Worm (Caenorhabditis elegans) whole organism, L2 larva: ENCODE measurements around the gene Y50D4A.6.
A peak's percentile ranks its signal among the peaks of the same experiment; 100 is the strongest.
"Not testable (repeated sequence)": the region's sequence is repeated elsewhere in the genome, so short reads cannot be mapped to it uniquely, and the experiment has no call there.

Experiments used
- C34F6.9 ChIP-seq: fragments of 150-350 bp; optimal IDR thresholded peaks from 2 replicates; lab custom pipeline; 2014; ENCODE audit warnings: missing biosample characterization, missing genetic modification characterization
- F13H6.1 ChIP-seq: sonication (generic microtip); optimal IDR thresholded peaks from 2 replicates; lab custom pipeline; 2016; ENCODE audit warnings: missing genetic modification characterization, missing compliant biosample characterization
- R02D3.7 ChIP-seq: fragments of 150-350 bp; optimal IDR thresholded peaks from 2 replicates; lab custom pipeline; 2014; ENCODE audit warnings: missing biosample characterization, missing genetic modification characterization
- ZK546.5 ChIP-seq: sonication (generic microtip); optimal IDR thresholded peaks from 2 replicates; lab custom pipeline; 2017; ENCODE audit warnings: missing biosample characterization, missing genetic modification characterization
- ama-1 ChIP-seq: fragments of 150-350 bp; optimal IDR thresholded peaks from 2 replicates; lab custom pipeline; 2018; ENCODE audit warnings: inconsistent platforms
- crh-2 ChIP-seq: sonication (generic microtip); optimal IDR thresholded peaks from 2 replicates; lab custom pipeline; 2017; ENCODE audit warnings: missing biosample characterization, missing genetic modification characterization
- egl-27 ChIP-seq: sonication (generic microtip); optimal IDR thresholded peaks from 3 replicates; lab custom pipeline; 2017; ENCODE audit warnings: missing biosample characterization, missing genetic modification reagents, missing genetic modification characterization
- elt-1 ChIP-seq: fragments of 150-350 bp; optimal IDR thresholded peaks from 2 replicates; lab custom pipeline; 2014; ENCODE audit warnings: missing biosample characterization, missing genetic modification characterization
- fos-1 ChIP-seq: fragments of 150-350 bp; optimal IDR thresholded peaks from 2 replicates; lab custom pipeline; 2014; ENCODE audit warnings: missing biosample characterization, missing genetic modification characterization
- gmeb-1 ChIP-seq: fragments of 150-350 bp; optimal IDR thresholded peaks from 2 replicates; lab custom pipeline; 2014; ENCODE audit warnings: missing biosample characterization, missing genetic modification characterization
- lin-13 ChIP-seq: fragments of 150-350 bp; optimal IDR thresholded peaks from 2 replicates; lab custom pipeline; 2014; ENCODE audit warnings: missing biosample characterization, missing genetic modification reagents, missing genetic modification characterization
- lsy-2 ChIP-seq, 2 experiments: fragments of 150-350 bp in 1 of 2; sonication (generic microtip) in 1 of 2; optimal IDR thresholded peaks; 2 replicates each; lab custom pipeline; 2014 to 2017; ENCODE audit warnings: missing biosample characterization in 2 of 2, missing genetic modification characterization in 2 of 2
- nhr-11 ChIP-seq: fragments of 150-350 bp; optimal IDR thresholded peaks from 2 replicates; lab custom pipeline; 2014; ENCODE audit warnings: missing biosample characterization, missing genetic modification characterization
- nhr-129 ChIP-seq: fragments of 150-350 bp; optimal IDR thresholded peaks from 2 replicates; lab custom pipeline; 2014; ENCODE audit warnings: missing biosample characterization, missing genetic modification characterization
- nhr-21 ChIP-seq: fragments of 150-350 bp; optimal IDR thresholded peaks from 2 replicates; lab custom pipeline; 2014; ENCODE audit warnings: missing biosample characterization, missing genetic modification characterization
- nhr-23 ChIP-seq: fragments of 150-350 bp; optimal IDR thresholded peaks from 2 replicates; lab custom pipeline; 2014; ENCODE audit warnings: missing biosample characterization, missing genetic modification reagents, missing genetic modification characterization
- nhr-237 ChIP-seq: fragments of 150-350 bp; optimal IDR thresholded peaks from 2 replicates; lab custom pipeline; 2014; ENCODE audit warnings: missing biosample characterization, missing genetic modification characterization
- nhr-25 ChIP-seq: fragments of 150-350 bp; sonication (generic microtip); optimal IDR thresholded peaks from 3 replicates; lab custom pipeline; 2014; ENCODE audit warnings: missing biosample characterization, missing genetic modification characterization
- nhr-6 ChIP-seq: fragments of 150-350 bp; optimal IDR thresholded peaks from 2 replicates; lab custom pipeline; 2014; ENCODE audit warnings: missing biosample characterization, missing genetic modification characterization
- nhr-77 ChIP-seq: fragments of 150-350 bp; optimal IDR thresholded peaks from 2 replicates; lab custom pipeline; 2014; ENCODE audit warnings: missing biosample characterization, missing genetic modification characterization
- peb-1 ChIP-seq: fragments of 150-350 bp; optimal IDR thresholded peaks from 2 replicates; lab custom pipeline; 2014; ENCODE audit warnings: missing biosample characterization, missing genetic modification characterization
- sem-4 ChIP-seq: fragments of 150-350 bp; optimal IDR thresholded peaks from 2 replicates; lab custom pipeline; 2014; ENCODE audit warnings: missing biosample characterization, missing genetic modification reagents, missing genetic modification characterization
- skn-1 ChIP-seq: sonication (generic microtip); optimal IDR thresholded peaks from 2 replicates; lab custom pipeline; 2017; ENCODE audit warnings: missing biosample characterization, missing genetic modification characterization
- sma-3 ChIP-seq: sonication (generic microtip); optimal IDR thresholded peaks from 2 replicates; lab custom pipeline; 2016; ENCODE audit warnings: missing genetic modification reagents, missing genetic modification characterization, missing compliant biosample characterization
- sma-9 ChIP-seq, 2 experiments: fragments of 150-350 bp in 1 of 2; sonication (generic microtip) in 1 of 2; optimal IDR thresholded peaks; 2 replicates each; lab custom pipeline; 2014 to 2016; ENCODE audit warnings: missing genetic modification characterization in 2 of 2, mild to moderate bottlenecking in 1 of 2, missing biosample characterization in 1 of 2, missing compliant biosample characterization in 1 of 2, missing genetic modification reagents in 1 of 2, moderate library complexity in 1 of 2
- snpc-4 ChIP-seq: fragments of 150-350 bp; optimal IDR thresholded peaks from 2 replicates; lab custom pipeline; 2014; ENCODE audit warnings: missing biosample characterization, missing genetic modification characterization
- unc-39 ChIP-seq: fragments of 150-350 bp; optimal IDR thresholded peaks from 2 replicates; lab custom pipeline; 2014; ENCODE audit warnings: missing biosample characterization, missing genetic modification characterization
- unc-55 ChIP-seq: fragments of 150-350 bp; sonication (generic microtip); optimal IDR thresholded peaks from 3 replicates; lab custom pipeline; 2014; ENCODE audit warnings: missing biosample characterization, missing genetic modification reagents, missing genetic modification characterization
- ztf-4 ChIP-seq: fragments of 150-350 bp; optimal IDR thresholded peaks from 2 replicates; lab custom pipeline; 2014; ENCODE audit warnings: missing biosample characterization, missing genetic modification characterization

Y50D4A.6 gene

ce11 chrV:1207589-1207988 lies 8.5 kb upstream of the Y50D4A.6 start, which contains the start of gene Y50D4A.1:
Y50D4A.1 (plus strand) TSS chrV:1207889.
- TF ChIP-seq nhr-23 (tag; lab: Kevin White, UChicago) (no peak), elt-1 (tag; lab: Kevin White, UChicago) (no peak), peb-1 (tag; lab: Kevin White, UChicago) (no peak), sma-3 (GFP tag; lab: Kevin White, UChicago) (no peak), skn-1 (tag; lab: Kevin White, UChicago) (no peak), egl-27 (tag; lab: Kevin White, UChicago) (no peak), nhr-237 (tag; lab: Kevin White, UChicago) (no peak), sma-9 (GFP tag; optimal IDR thresholded peaks at IDR 0.05; lab: Kevin White, UChicago) (no peak), sma-9 (tag; optimal IDR thresholded peaks at IDR 0.05; lab: Kevin White, UChicago) (no peak), ama-1 (no peak), nhr-25 (no peak), ZK546.5 (tag; lab: Kevin White, UChicago) (no peak), lin-13 (GFP tag; lab: Kevin White, UChicago) (no peak), fos-1 (tag; lab: Kevin White, UChicago) (no peak)

ce11 chrV:1206971-1207370 lies 7.9 kb upstream of the Y50D4A.6 start, which contains the start of gene Y50D4A.5:
Y50D4A.5 (plus strand) TSS chrV:1207307.
- TF ChIP-seq nhr-6 = no peak
- no peak for TF ChIP-seq unc-39 (tag; lab: Kevin White, UChicago)
- peak; percentile 54 for TF ChIP-seq gmeb-1 (tag; lab: Kevin White, UChicago)
- TF ChIP-seq sma-3 (GFP tag; lab: Kevin White, UChicago) = peak; percentile 26
- peak; percentile 38 for TF ChIP-seq C34F6.9 (tag; lab: Kevin White, UChicago)
- peak in 1 of 2 experiments; percentile 26 for TF ChIP-seq lsy-2 (tag; optimal IDR thresholded peaks at IDR 0.05; lab: Kevin White, UChicago)
- TF ChIP-seq R02D3.7 (tag; lab: Kevin White, UChicago) = no peak
- peak; percentile 2 for TF ChIP-seq unc-55 (GFP tag; lab: Kevin White, UChicago)

- TF ChIP-seq unc-55 (GFP tag; lab: Kevin White, UChicago) (peak; percentile 52), nhr-77 (tag; lab: Kevin White, UChicago) (no peak)
Observed at ce11 chrV:1201717-1202116, 2.6 kb upstream of the Y50D4A.6 start.

ce11 chrV:1197064-1197724 lies 1.9 kb downstream of the Y50D4A.6 start:
- TF ChIP-seq sma-9 (GFP tag; optimal IDR thresholded peaks at IDR 0.05; lab: Kevin White, UChicago) (peak; percentile 8), gmeb-1 (tag; lab: Kevin White, UChicago) (peak; percentile 65), unc-55 (GFP tag; lab: Kevin White, UChicago) (peak; percentile 66), C34F6.9 (tag; lab: Kevin White, UChicago) (peak; percentile 42), lin-13 (GFP tag; lab: Kevin White, UChicago) (peak; percentile 49), crh-2 (tag; lab: Kevin White, UChicago) (peak; percentile 22), F13H6.1 (tag; lab: Kevin White, UChicago) (peak; percentile 49), sma-3 (GFP tag; lab: Kevin White, UChicago) (peak; percentile 55), nhr-129 (tag; lab: Kevin White, UChicago) (peak; percentile 38), lsy-2 (tag; optimal IDR thresholded peaks at IDR 0.05; lab: Kevin White, UChicago) (peak in 1 of 2 experiments; percentile 47)
- TF ChIP-seq sma-9 (tag; optimal IDR thresholded peaks at IDR 0.05; lab: Kevin White, UChicago) = not testable (repeated sequence)

ce11 chrV:1195995-1196394 lies 3.1 kb downstream of the Y50D4A.6 start, which contains the start of the genes wrb-1 and Y50D4A.4:
wrb-1 (plus strand) TSS chrV:1196072.
Y50D4A.4 (minus strand) TSS chrV:1196127.
- TF ChIP-seq F13H6.1 (tag; lab: Kevin White, UChicago) (peak; percentile 15), nhr-237 (tag; lab: Kevin White, UChicago) (no peak), snpc-4 (peak; percentile 24), nhr-25 (peak; percentile 51), fos-1 (tag; lab: Kevin White, UChicago) (peak; percentile 18), gmeb-1 (tag; lab: Kevin White, UChicago) (peak; percentile 83), nhr-11 (no peak), nhr-21 (tag; lab: Kevin White, UChicago) (peak; percentile 55), C34F6.9 (tag; lab: Kevin White, UChicago) (peak; percentile 85), lsy-2 (tag; optimal IDR thresholded peaks at IDR 0.05; lab: Kevin White, UChicago) (peak; percentile 45 to 83), crh-2 (tag; lab: Kevin White, UChicago) (peak; percentile 54), ama-1 (no peak), sem-4 (tag; lab: Kevin White, UChicago) (peak; percentile 54), lin-13 (GFP tag; lab: Kevin White, UChicago) (peak; percentile 77), skn-1 (tag; lab: Kevin White, UChicago) (peak; percentile 27), elt-1 (tag; lab: Kevin White, UChicago) (no peak), unc-55 (GFP tag; lab: Kevin White, UChicago) (peak; percentile 85), sma-3 (GFP tag; lab: Kevin White, UChicago) (peak; percentile 75), ztf-4 (tag; lab: Kevin White, UChicago) (peak; percentile 6)
